Fruit fly (Drosophila melanogaster) whole organism, embryonic: ENCODE data around the gene Orct2.
A peak's percentile ranks its signal among the peaks of the same experiment; 100 is the strongest.

Experiments used
- Aef1 ChIP-seq: fragments of 200-800 bp; sonication (Bioruptor generic); IDR thresholded peaks from 3 replicates; pipeline ENCODE4 v1.3.6; 2022; ENCODE audit warnings: missing biosample characterization, missing genetic modification characterization
- Atf3 ChIP-seq: fragments of 200-800 bp; sonication (Bioruptor generic); optimal IDR thresholded peaks from 3 replicates; lab custom pipeline; 2016; ENCODE audit warnings: missing biosample characterization, missing genetic modification characterization
- BEAF-32 ChIP-seq: fragments of 200-800 bp; sonication (Bioruptor generic); optimal IDR thresholded peaks from 3 replicates; lab custom pipeline; 2017; ENCODE audit warnings: missing biosample characterization, missing genetic modification characterization, mild to moderate bottlenecking, moderate library complexity, missing genetic modification reagents
- Blimp-1 ChIP-seq: fragments of 200-800 bp; sonication (Bioruptor generic); optimal IDR thresholded peaks from 3 replicates; lab custom pipeline; 2018; ENCODE audit warnings: missing biosample characterization, missing genetic modification characterization, mild to moderate bottlenecking, moderate library complexity, missing genetic modification reagents
- CG12219 ChIP-seq: fragments of 200-800 bp; sonication (Bioruptor generic); optimal IDR thresholded peaks from 3 replicates; lab custom pipeline; 2018; ENCODE audit warnings: missing biosample characterization, mild to moderate bottlenecking, missing genetic modification characterization
- CG12769 ChIP-seq: fragments of 200-800 bp; sonication (Bioruptor generic); optimal IDR thresholded peaks from 2 replicates; lab custom pipeline; 2019; ENCODE audit warnings: missing biosample characterization, mild to moderate bottlenecking, missing genetic modification characterization, moderate library complexity
- CG14860 ChIP-seq: fragments of 200-800 bp; sonication (Bioruptor generic); IDR thresholded peaks from 3 replicates; pipeline ENCODE4 v1.3.6; 2022; ENCODE audit warnings: missing biosample characterization, missing genetic modification characterization; ENCODE audit not compliant: partially characterized antibody
- CG15479 ChIP-seq: fragments of 200-800 bp; sonication (Bioruptor generic); optimal IDR thresholded peaks from 3 replicates; lab custom pipeline; 2019; ENCODE audit warnings: missing biosample characterization, mild to moderate bottlenecking, missing genetic modification characterization, moderate library complexity
- CG17186 ChIP-seq: fragments of 200-800 bp; sonication (Bioruptor generic); optimal IDR thresholded peaks from 3 replicates; lab custom pipeline; 2017; ENCODE audit warnings: missing biosample characterization, missing genetic modification reagents, missing genetic modification characterization
- CG17568 ChIP-seq: fragments of 200-800 bp; sonication (Bioruptor generic); optimal IDR thresholded peaks from 2 replicates; lab custom pipeline; 2018; ENCODE audit warnings: missing biosample characterization, mild to moderate bottlenecking, missing genetic modification characterization, moderate library complexity
- CG18011 ChIP-seq: fragments of 200-800 bp; sonication (Bioruptor generic); optimal IDR thresholded peaks from 2 replicates; lab custom pipeline; 2017; ENCODE audit warnings: missing biosample characterization, missing genetic modification characterization, mild to moderate bottlenecking, moderate library complexity, missing genotype
- CG2116 ChIP-seq: fragments of 200-800 bp; sonication (Bioruptor generic); optimal IDR thresholded peaks from 3 replicates; lab custom pipeline; 2018; ENCODE audit warnings: missing biosample characterization, mild to moderate bottlenecking, missing genetic modification characterization
- CG30403 ChIP-seq: fragments of 200-800 bp; sonication (Bioruptor generic); optimal IDR thresholded peaks from 3 replicates; lab custom pipeline; 2016; ENCODE audit warnings: missing biosample characterization, missing genetic modification characterization
- CG30431 ChIP-seq: fragments of 200-800 bp; sonication (Bioruptor generic); optimal IDR thresholded peaks from 2 replicates; lab custom pipeline; 2017; ENCODE audit warnings: missing biosample characterization, missing genetic modification characterization
- CG31365 ChIP-seq: fragments of 200-800 bp; sonication (Bioruptor generic); optimal IDR thresholded peaks from 2 replicates; lab custom pipeline; 2018; ENCODE audit warnings: missing biosample characterization, mild to moderate bottlenecking, missing genetic modification characterization
- CG34224 ChIP-seq: fragments of 200-800 bp; sonication (Bioruptor generic); IDR thresholded peaks from 3 replicates; pipeline ENCODE4 v1.3.6; 2022; ENCODE audit warnings: missing biosample characterization, missing genetic modification characterization; ENCODE audit not compliant: partially characterized antibody
- CG34422 ChIP-seq: fragments of 200-800 bp; sonication (Bioruptor generic); IDR thresholded peaks from 3 replicates; pipeline ENCODE4 v1.3.6; 2022; ENCODE audit warnings: missing biosample characterization, missing genetic modification characterization
- CG3847 ChIP-seq: fragments of 200-800 bp; sonication (Bioruptor generic); IDR thresholded peaks from 2 replicates; pipeline ENCODE4 v1.3.6; 2022; ENCODE audit warnings: missing biosample characterization, missing genetic modification characterization
- CG43689 ChIP-seq: fragments of 200-800 bp; sonication (Bioruptor generic); IDR thresholded peaks from 2 replicates; pipeline ENCODE4 v1.3.6; 2022; ENCODE audit warnings: missing biosample characterization, missing genetic modification characterization
- CG6791 ChIP-seq: fragments of 200-800 bp; sonication (Bioruptor generic); IDR thresholded peaks from 3 replicates; pipeline ENCODE4 v1.3.6; 2022; ENCODE audit warnings: missing biosample characterization, missing genetic modification characterization; ENCODE audit not compliant: partially characterized antibody
- CG7928 ChIP-seq: fragments of 200-800 bp; sonication (Bioruptor generic); optimal IDR thresholded peaks from 2 replicates; lab custom pipeline; 2017; ENCODE audit warnings: missing biosample characterization, mild to moderate bottlenecking, missing genetic modification characterization
- CG9817 ChIP-seq: fragments of 200-800 bp; sonication (Bioruptor generic); optimal IDR thresholded peaks from 2 replicates; lab custom pipeline; 2018; ENCODE audit warnings: missing biosample characterization, mild to moderate bottlenecking, missing genetic modification characterization, moderate library complexity
- Deaf1 ChIP-seq: fragments of 200-800 bp; optimal IDR thresholded peaks from 3 replicates; lab custom pipeline; 2019; ENCODE audit warnings: missing biosample characterization, mild to moderate bottlenecking, missing genetic modification characterization, moderate library complexity
- Dll ChIP-seq: fragments of 200-800 bp; sonication (Bioruptor generic); IDR thresholded peaks from 4 replicates; pipeline ENCODE4 v1.3.6; 2022; ENCODE audit warnings: missing biosample characterization, missing genetic modification characterization; ENCODE audit not compliant: partially characterized antibody
- Doc3 ChIP-seq: fragments of 200-800 bp; sonication (Bioruptor generic); IDR thresholded peaks from 3 replicates; pipeline ENCODE4 v1.3.6; 2022; ENCODE audit warnings: missing biosample characterization, missing genetic modification characterization; ENCODE audit not compliant: partially characterized antibody
- Neu2 ChIP-seq: fragments of 200-800 bp; sonication (Bioruptor generic); optimal IDR thresholded peaks from 3 replicates; lab custom pipeline; 2016; ENCODE audit warnings: missing biosample characterization, missing genetic modification characterization, borderline replicate concordance
- Nf-YA ChIP-seq: fragments of 200-800 bp; sonication (Bioruptor generic); IDR thresholded peaks from 2 replicates; pipeline ENCODE4 v1.3.6; 2022; ENCODE audit warnings: missing biosample characterization, missing genetic modification characterization
- Nf-YB ChIP-seq: fragments of 200-800 bp; sonication (Bioruptor generic); optimal IDR thresholded peaks from 3 replicates; lab custom pipeline; 2019; ENCODE audit warnings: missing biosample characterization, mild to moderate bottlenecking, missing genetic modification characterization, moderate library complexity
- Ptx1 ChIP-seq: fragments of 200-800 bp; sonication (Bioruptor generic); IDR thresholded peaks from 2 replicates; pipeline ENCODE4 v1.3.6; 2022; ENCODE audit warnings: missing biosample characterization, missing genetic modification characterization
- Sin3A ChIP-seq: fragments of >200 bp; optimal IDR thresholded peaks from 2 replicates; lab custom pipeline; 2018
- Ssrp ChIP-seq: fragments of 200-800 bp; sonication (Bioruptor generic); optimal IDR thresholded peaks from 2 replicates; lab custom pipeline; 2018; ENCODE audit warnings: missing biosample characterization, mild to moderate bottlenecking, missing genetic modification characterization, moderate library complexity
- Vsx1 ChIP-seq: fragments of 200-800 bp; sonication (Bioruptor generic); optimal IDR thresholded peaks from 2 replicates; lab custom pipeline; 2017; ENCODE audit warnings: missing biosample characterization, mild to moderate bottlenecking, missing genetic modification characterization, missing genetic modification reagents
- bigmax ChIP-seq: fragments of 200-800 bp; sonication (Bioruptor generic); optimal IDR thresholded peaks from 2 replicates; lab custom pipeline; 2018; ENCODE audit warnings: missing biosample characterization, mild to moderate bottlenecking, missing genetic modification characterization
- da ChIP-seq: fragments of 200-800 bp; sonication (Bioruptor generic); optimal IDR thresholded peaks from 2 replicates; lab custom pipeline; 2016; ENCODE audit warnings: missing biosample characterization, missing genetic modification characterization
- danr ChIP-seq: fragments of 200-800 bp; sonication (Bioruptor generic); IDR thresholded peaks from 2 replicates; pipeline ENCODE4 v1.3.6; 2022; ENCODE audit warnings: missing biosample characterization, missing genetic modification characterization
- her ChIP-seq: fragments of 200-800 bp; sonication (Bioruptor generic); optimal IDR thresholded peaks from 2 replicates; lab custom pipeline; 2016; ENCODE audit warnings: missing biosample characterization, missing genetic modification characterization
- inv ChIP-seq: fragments of 200-800 bp; sonication (Bioruptor generic); IDR thresholded peaks from 2 replicates; pipeline ENCODE4 v1.3.6; 2022; ENCODE audit warnings: missing biosample characterization, missing genetic modification characterization; ENCODE audit not compliant: partially characterized antibody
- klu ChIP-seq: fragments of 200-800 bp; sonication (Bioruptor generic); IDR thresholded peaks from 2 replicates; pipeline ENCODE4 v1.3.6; 2022; ENCODE audit warnings: missing biosample characterization, missing genetic modification characterization
- luna ChIP-seq: fragments of 200-800 bp; sonication (Bioruptor generic); optimal IDR thresholded peaks from 2 replicates; lab custom pipeline; 2016; ENCODE audit warnings: missing biosample characterization, missing genetic modification characterization
- psq ChIP-seq: fragments of 200-800 bp; sonication (Bioruptor generic); optimal IDR thresholded peaks from 2 replicates; lab custom pipeline; 2017; ENCODE audit warnings: missing biosample characterization, missing genetic modification characterization
- rib ChIP-seq: fragments of 200-800 bp; sonication (Bioruptor generic); IDR thresholded peaks from 2 replicates; pipeline ENCODE4 v1.3.6; 2022; ENCODE audit warnings: missing biosample characterization, missing genetic modification characterization
- unc-4 ChIP-seq: fragments of 200-800 bp; sonication (Bioruptor generic); IDR thresholded peaks from 2 replicates; pipeline ENCODE4 v1.3.6; 2022; ENCODE audit warnings: missing biosample characterization, missing genetic modification characterization; ENCODE audit not compliant: partially characterized antibody

Gene Orct2

dm6 chr3R:24319083-24319381 is 46.2 kb downstream of the Orct2 start (continued):
- TF ChIP-seq da, result no peak
- TF ChIP-seq Deaf1 (tag; lab: Kevin White, UChicago), result no peak
- no peak for TF ChIP-seq BEAF-32 (GFP tag; lab: Kevin White, UChicago)
- TF ChIP-seq CG34224 (GFP tag; lab: Robert Waterston, UW), result peak; percentile 9; the same call in 2 of the 3 replicates
- 0 out of 3 replicates have a peak, but pooled peaks have one; percentile 43 for TF ChIP-seq Doc3 (GFP tag; lab: Robert Waterston, UW)
- TF ChIP-seq CG6791 (GFP tag; lab: Robert Waterston, UW), result no peak
- TF ChIP-seq Nf-YB, result no peak
- TF ChIP-seq CG17186 (GFP tag; lab: Kevin White, UChicago), result no peak
- 0 out of 3 replicates have a peak, but pooled peaks have one; percentile 30 for TF ChIP-seq CG14860 (GFP tag; lab: Robert Waterston, UW)
- peak; percentile 17; the same call in 2 of the 4 replicates for TF ChIP-seq Dll
- TF ChIP-seq bigmax (GFP tag; lab: Kevin White, UChicago), result no peak
- TF ChIP-seq Sin3A (lab: Kevin White, UChicago), result no peak
- TF ChIP-seq psq, result no peak
- no peak for TF ChIP-seq danr
- TF ChIP-seq klu, result no peak
- no peak for TF ChIP-seq Nf-YA (GFP tag; lab: Robert Waterston, UW)
- TF ChIP-seq CG17568, result no peak
- 0 out of 2 replicates have a peak, but pooled peaks have one; percentile 31 for TF ChIP-seq rib (GFP tag; lab: Robert Waterston, UW)
- no peak for TF ChIP-seq CG30431 (GFP tag; lab: Kevin White, UChicago)
- TF ChIP-seq CG18011 (GFP tag; lab: Kevin White, UChicago), result no peak
- TF ChIP-seq luna (GFP tag; lab: Kevin White, UChicago), result no peak
- 0 out of 2 replicates have a peak, but pooled peaks have one; percentile 10 for TF ChIP-seq unc-4 (GFP tag; lab: Robert Waterston, UW)
- TF ChIP-seq Vsx1 (GFP tag; lab: Kevin White, UChicago), result no peak
- no peak for TF ChIP-seq CG30403 (GFP tag; lab: Kevin White, UChicago)
- TF ChIP-seq Ptx1 (GFP tag; lab: Robert Waterston, UW), result no peak
- TF ChIP-seq CG43689, result no peak
- TF ChIP-seq CG15479 (GFP tag; lab: Kevin White, UChicago), result no peak
- TF ChIP-seq Neu2 (GFP tag; lab: Kevin White, UChicago), result no peak
- TF ChIP-seq inv, result no peak; the same call in 1 of the 2 replicates
- TF ChIP-seq CG12769 (tag; lab: Kevin White, UChicago), result no peak
- TF ChIP-seq CG7928 (GFP tag; lab: Kevin White, UChicago), result no peak
- TF ChIP-seq CG31365 (tag; lab: Kevin White, UChicago), result no peak
- no peak; the same call in 1 of the 2 replicates for TF ChIP-seq CG3847 (GFP tag; lab: Robert Waterston, UW)
- no peak for TF ChIP-seq CG9817 (tag; lab: Kevin White, UChicago)
- no peak for TF ChIP-seq Ssrp
- TF ChIP-seq her (GFP tag; lab: Kevin White, UChicago), result no peak
- no peak for TF ChIP-seq CG2116 (GFP tag; lab: Kevin White, UChicago)
- TF ChIP-seq Blimp-1, result no peak
- TF ChIP-seq CG34422, result 0 out of 3 replicates have a peak, but pooled peaks have one; percentile 5
- no peak for TF ChIP-seq Atf3 (GFP tag; lab: Kevin White, UChicago)
- no peak for TF ChIP-seq Aef1 (GFP tag; lab: Robert Waterston, UW)
- no peak for TF ChIP-seq CG12219 (GFP tag; lab: Kevin White, UChicago)
